Worm (Caenorhabditis elegans): ENCODE data around the gene F11A5.16.

- TF ChIP-seq med-1 (GFP tag; optimal IDR thresholded peaks at IDR 0.05; ENCODE audit: insufficient read depth) (no peak), klf-2 (GFP tag; conservative IDR thresholded peaks at IDR 0.05) (no peak), ztf-23 (GFP tag; IDR thresholded peaks at IDR 0.05) (no peak), ref-1 (GFP tag; conservative IDR thresholded peaks at IDR 0.05) (no peak), cog-1 (tag; optimal IDR thresholded peaks at IDR 0.05) (no peak), ztf-29 (GFP tag; IDR thresholded peaks at IDR 0.05) (no peak), flt-1 (GFP tag; IDR thresholded peaks at IDR 0.05) (no peak)
Measured at ce11 chrV:16210257-16211002, at the start of gene F11A5.16.

Data from whole organism, midembryonic.